Fruit fly (Drosophila melanogaster) whole organism, prepupa: ENCODE measurements around the gene Mocs2B.

Source experiments
- Blimp-1 ChIP-seq: fragments of 200-800 bp; sonication (Bioruptor generic); optimal IDR thresholded peaks from 3 replicates; lab custom pipeline; 2017; ENCODE audit warnings: missing biosample characterization, missing genetic modification characterization, mild to moderate bottlenecking, moderate library complexity, missing genetic modification reagents
- CG10631 ChIP-seq: fragments of 200-800 bp; sonication (Bioruptor generic); optimal IDR thresholded peaks from 2 replicates; lab custom pipeline; 2016; ENCODE audit warnings: missing biosample characterization, missing genetic modification characterization
- CG10669 ChIP-seq: fragments of 200-800 bp; sonication (Bioruptor generic); optimal IDR thresholded peaks from 3 replicates; lab custom pipeline; 2018; ENCODE audit warnings: missing biosample characterization, mild to moderate bottlenecking, missing genetic modification characterization, moderate library complexity
- CG11294 ChIP-seq: fragments of 200-800 bp; sonication (Bioruptor generic); IDR thresholded peaks from 2 replicates; pipeline ENCODE4 v1.3.6; 2022; ENCODE audit warnings: missing biosample characterization, missing genetic modification characterization
- CG11762 ChIP-seq: fragments of 200-800 bp; sonication (Bioruptor generic); optimal IDR thresholded peaks from 3 replicates; lab custom pipeline; 2016; ENCODE audit warnings: missing biosample characterization, missing genetic modification characterization; ENCODE audit not compliant: insufficient read depth
- CG11902 ChIP-seq: fragments of 200-800 bp; sonication (Bioruptor generic); optimal IDR thresholded peaks from 3 replicates; lab custom pipeline; 2016; ENCODE audit warnings: missing biosample characterization, missing genetic modification characterization
- CG16779 ChIP-seq: fragments of 200-800 bp; sonication (Bioruptor generic); optimal IDR thresholded peaks from 3 replicates; lab custom pipeline; 2017; ENCODE audit warnings: missing biosample characterization, mild to moderate bottlenecking, missing genetic modification characterization
- CG34406 ChIP-seq: fragments of 200-800 bp; sonication (Bioruptor generic); optimal IDR thresholded peaks from 3 replicates; lab custom pipeline; 2016; ENCODE audit warnings: missing biosample characterization, missing genetic modification characterization
- CG3919 ChIP-seq: fragments of 200-800 bp; sonication (Bioruptor generic); optimal IDR thresholded peaks from 3 replicates; lab custom pipeline; 2016; ENCODE audit warnings: missing biosample characterization, missing genetic modification characterization
- CG6276 ChIP-seq: fragments of 200-800 bp; sonication (Bioruptor generic); optimal IDR thresholded peaks from 2 replicates; lab custom pipeline; 2017; ENCODE audit warnings: missing biosample characterization, mild to moderate bottlenecking, missing genetic modification characterization
- CG6808 ChIP-seq: fragments of 200-800 bp; sonication (Bioruptor generic); optimal IDR thresholded peaks from 3 replicates; lab custom pipeline; 2017; ENCODE audit warnings: missing biosample characterization, missing genetic modification characterization, mild to moderate bottlenecking, moderate library complexity, missing genetic modification reagents
- CG6854 ChIP-seq: fragments of 200-800 bp; sonication (Bioruptor generic); optimal IDR thresholded peaks from 2 replicates; lab custom pipeline; 2017; ENCODE audit warnings: missing biosample characterization, mild to moderate bottlenecking, missing genetic modification characterization
- CG7368 ChIP-seq: fragments of 200-800 bp; sonication (Bioruptor generic); optimal IDR thresholded peaks from 3 replicates; lab custom pipeline; 2016; ENCODE audit warnings: missing biosample characterization, missing genetic modification characterization
- CG8119 ChIP-seq: fragments of 200-800 bp; sonication (Bioruptor generic); IDR thresholded peaks from 3 replicates; pipeline ENCODE4 v1.3.6; 2022; ENCODE audit warnings: missing biosample characterization, missing genetic modification characterization
- CG8632 ChIP-seq: fragments of 200-800 bp; sonication (Bioruptor generic); optimal IDR thresholded peaks from 3 replicates; lab custom pipeline; 2016; ENCODE audit warnings: missing biosample characterization, missing genetic modification characterization
- Eip75B ChIP-seq: fragments of 200-800 bp; sonication (Bioruptor generic); optimal IDR thresholded peaks from 3 replicates; lab custom pipeline; 2016; ENCODE audit warnings: missing biosample characterization, missing genetic modification characterization
- Eip78C ChIP-seq: fragments of 200-800 bp; sonication (Bioruptor generic); peaks from one replicate; lab custom pipeline; 2016; ENCODE audit warnings: missing biosample characterization, missing genetic modification characterization
- Eip93F ChIP-seq: fragments of 200-800 bp; sonication (Bioruptor generic); optimal IDR thresholded peaks from 2 replicates; lab custom pipeline; 2016; ENCODE audit warnings: missing biosample characterization, mild to moderate bottlenecking, missing genetic modification characterization
- Ets96B ChIP-seq: fragments of 200-800 bp; optimal IDR thresholded peaks from 2 replicates; lab custom pipeline; 2019; ENCODE audit warnings: missing biosample characterization, mild to moderate bottlenecking, missing genetic modification characterization, moderate library complexity
- Gug ChIP-seq: fragments of 200-800 bp; sonication (Bioruptor generic); IDR thresholded peaks from 2 replicates; pipeline ENCODE4 v1.3.6; 2022; ENCODE audit warnings: missing biosample characterization, missing genetic modification characterization
- Hr38 ChIP-seq: sonication (Bioruptor generic); optimal IDR thresholded peaks from 2 replicates; lab custom pipeline; 2016; ENCODE audit warnings: missing biosample characterization, missing genetic modification characterization
- Met ChIP-seq: fragments of 200-800 bp; sonication (Bioruptor generic); optimal IDR thresholded peaks from 3 replicates; lab custom pipeline; 2016; ENCODE audit warnings: missing biosample characterization, missing genetic modification characterization
- OdsH ChIP-seq: fragments of 200-800 bp; sonication (Bioruptor generic); optimal IDR thresholded peaks from 3 replicates; lab custom pipeline; 2016; ENCODE audit warnings: missing biosample characterization, missing genetic modification characterization
- Smox ChIP-seq: fragments of 200-800 bp; sonication (Bioruptor generic); optimal IDR thresholded peaks from 3 replicates; lab custom pipeline; 2016; ENCODE audit warnings: missing biosample characterization, missing genetic modification characterization
- Sox102F ChIP-seq: fragments of 200-800 bp; sonication (Bioruptor generic); optimal IDR thresholded peaks from 2 replicates; lab custom pipeline; 2016; ENCODE audit warnings: missing biosample characterization, mild to moderate bottlenecking, missing genetic modification characterization
- Sox14 ChIP-seq: fragments of 200-800 bp; sonication (Bioruptor generic); optimal IDR thresholded peaks from 3 replicates; lab custom pipeline; 2016; ENCODE audit warnings: missing biosample characterization, missing genetic modification characterization
- Sox15 ChIP-seq: fragments of 200-800 bp; sonication (Bioruptor generic); optimal IDR thresholded peaks from 3 replicates; lab custom pipeline; 2016; ENCODE audit warnings: missing biosample characterization, missing genetic modification characterization
- achi ChIP-seq: fragments of 200-800 bp; sonication (Bioruptor generic); optimal IDR thresholded peaks from 3 replicates; lab custom pipeline; 2016; ENCODE audit warnings: missing biosample characterization, missing genetic modification characterization
- acj6 ChIP-seq: fragments of 200-800 bp; sonication (Bioruptor generic); optimal IDR thresholded peaks from 3 replicates; lab custom pipeline; 2016; ENCODE audit warnings: missing biosample characterization, missing genetic modification characterization
- cyc ChIP-seq: fragments of 200-800 bp; sonication (Bioruptor generic); optimal IDR thresholded peaks from 3 replicates; lab custom pipeline; 2016; ENCODE audit warnings: missing biosample characterization, missing genetic modification characterization
- dac ChIP-seq: fragments of 200-800 bp; sonication (Bioruptor generic); optimal IDR thresholded peaks from 2 replicates; lab custom pipeline; 2017; ENCODE audit warnings: missing biosample characterization, mild to moderate bottlenecking, missing genetic modification characterization
- dsx ChIP-seq: fragments of 200-800 bp; optimal IDR thresholded peaks from 3 replicates; lab custom pipeline; 2019; ENCODE audit warnings: missing biosample characterization, mild to moderate bottlenecking, missing genetic modification characterization, moderate library complexity; ENCODE audit not compliant: poor library complexity, severe bottlenecking
- esn ChIP-seq: fragments of 200-800 bp; sonication (Bioruptor generic); optimal IDR thresholded peaks from 2 replicates; lab custom pipeline; 2016; ENCODE audit warnings: missing biosample characterization, mild to moderate bottlenecking, missing genetic modification characterization, moderate library complexity
- lz ChIP-seq: fragments of 200-800 bp; sonication (Bioruptor generic); optimal IDR thresholded peaks from 3 replicates; lab custom pipeline; 2016; ENCODE audit warnings: missing biosample characterization, missing genetic modification characterization
- ss ChIP-seq, 2 experiments: fragments of 200-800 bp; sonication (Bioruptor generic); optimal IDR thresholded peaks; 2 replicates in 1 of 2; 3 replicates in 1 of 2; lab custom pipeline; 2017 to 2018; ENCODE audit warnings: mild to moderate bottlenecking in 2 of 2, missing biosample characterization in 2 of 2, missing genetic modification characterization in 2 of 2, moderate library complexity in 1 of 2
- svp ChIP-seq: fragments of 200-800 bp; sonication (Bioruptor generic); peaks from one replicate; lab custom pipeline; 2016; ENCODE audit warnings: missing biosample characterization, missing genetic modification characterization
- topi ChIP-seq: fragments of 200-800 bp; sonication (Bioruptor generic); optimal IDR thresholded peaks from 3 replicates; lab custom pipeline; 2016; ENCODE audit warnings: missing biosample characterization, missing genetic modification characterization

The Mocs2B gene

DNA sequence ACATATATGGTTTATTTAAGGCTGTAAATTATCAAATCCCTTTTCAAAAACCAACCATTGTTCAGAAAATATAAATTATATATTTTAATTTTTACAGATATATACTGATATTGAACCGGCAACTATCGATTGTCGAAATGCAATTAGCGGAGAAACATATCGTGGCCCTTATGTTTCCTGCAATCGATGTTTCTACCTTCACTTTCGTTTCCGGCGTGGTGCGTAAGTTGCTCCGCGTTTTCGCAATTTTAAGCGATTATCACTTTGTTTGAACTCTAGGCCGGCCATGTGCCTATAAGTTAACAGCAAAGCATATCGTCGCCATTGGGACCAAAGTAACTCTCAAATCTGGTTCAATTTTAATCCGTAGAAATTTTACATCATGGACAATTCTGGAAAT lies 3.9 kb downstream of the Mocs2B start, which contains the start of gene vig2:
Gene vig2, plus strand, starts transcription at position 112 of the 400 bp plus-strand sequence.
- TF ChIP-seq Eip78C (GFP tag; lab: Kevin White, UChicago), result peak; percentile 59
- peak; percentile 6 for TF ChIP-seq CG6854 (GFP tag; lab: Kevin White, UChicago)
- peak; percentile 14 for TF ChIP-seq Blimp-1
- TF ChIP-seq esn (GFP tag; lab: Kevin White, UChicago), result peak; percentile 25
- TF ChIP-seq topi (GFP tag; lab: Kevin White, UChicago), result peak; percentile 31
- TF ChIP-seq CG34406, result peak; percentile 8
- TF ChIP-seq acj6 (GFP tag; lab: Kevin White, UChicago), result peak; percentile 10
- peak; percentile 26 for TF ChIP-seq CG10631 (GFP tag; lab: Kevin White, UChicago)
- TF ChIP-seq CG8632 (GFP tag; lab: Kevin White, UChicago), result peak; percentile 7
- peak; percentile 22 for TF ChIP-seq cyc (GFP tag; lab: Kevin White, UChicago)
- TF ChIP-seq CG11902 (GFP tag; lab: Kevin White, UChicago), result peak; percentile 30

DNA sequence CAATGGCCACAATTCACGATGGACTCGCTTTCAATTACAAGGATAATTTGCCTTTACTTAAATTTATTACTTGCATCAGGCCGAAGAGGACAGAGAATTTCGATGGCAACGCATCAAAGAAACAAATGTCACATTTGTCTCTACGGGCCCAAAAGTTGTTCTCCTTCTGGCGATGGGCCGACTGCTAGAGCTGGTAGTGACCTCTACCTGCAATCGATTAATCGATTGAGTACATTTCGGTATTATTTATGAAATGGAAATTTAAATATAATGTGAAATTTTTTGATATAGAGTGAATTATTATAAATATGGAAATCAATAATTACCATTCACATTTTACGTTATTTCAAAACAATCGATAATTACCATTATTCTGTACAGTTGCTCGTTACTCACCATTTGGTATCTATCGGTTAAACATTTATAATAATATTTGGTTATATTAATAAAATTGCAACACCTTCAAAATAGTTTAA lies 4.4 kb downstream of the Mocs2B start, which contains the start of the genes CG31510 and TTLL5:
Gene CG31510, minus strand, starts transcription at position 185 of the 476 bp plus-strand sequence.
Gene TTLL5, minus strand, starts transcription at position 185 of the 476 bp plus-strand sequence.
- TF ChIP-seq CG3919 (GFP tag; lab: Kevin White, UChicago), result no peak
- no peak for TF ChIP-seq dac (GFP tag; lab: Kevin White, UChicago)
- no peak for TF ChIP-seq Sox15
- TF ChIP-seq Gug (GFP tag; lab: Robert Waterston, UW), result no peak
- TF ChIP-seq Smox (GFP tag; lab: Kevin White, UChicago), result no peak
- no peak for TF ChIP-seq cyc (GFP tag; lab: Kevin White, UChicago)
- no peak for TF ChIP-seq Hr38 (GFP tag; lab: Kevin White, UChicago)
- no peak for TF ChIP-seq CG16779
- TF ChIP-seq CG8119 (GFP tag; lab: Robert Waterston, UW), result no peak
- TF ChIP-seq OdsH (GFP tag; lab: Kevin White, UChicago), result no peak
- TF ChIP-seq dsx (GFP tag; lab: Kevin White, UChicago), result no peak
- no peak for TF ChIP-seq svp (GFP tag; lab: Kevin White, UChicago)
- no peak for TF ChIP-seq Sox102F (GFP tag; lab: Kevin White, UChicago)

DNA sequence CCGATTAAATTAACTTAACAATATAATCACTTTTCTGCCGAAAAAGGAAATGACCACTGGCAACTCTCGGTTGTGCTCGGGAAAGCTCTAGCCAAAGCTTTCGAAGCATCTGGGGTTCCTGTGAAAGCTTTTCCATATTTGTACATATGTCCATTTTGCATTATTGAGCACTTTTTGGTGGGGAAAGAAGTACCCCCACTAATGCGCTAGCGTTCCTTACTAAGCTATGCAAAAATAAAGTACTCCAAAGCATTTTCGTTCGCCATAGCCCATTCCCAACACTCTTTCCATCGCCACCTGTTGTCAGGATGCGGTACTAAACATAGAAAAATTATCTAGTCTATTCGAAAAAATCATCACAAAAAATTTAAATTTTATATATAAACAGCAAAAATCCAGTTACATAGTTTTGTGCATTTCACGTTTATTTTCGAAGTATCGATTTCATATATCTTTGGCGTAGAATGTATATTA lies 14.7 kb downstream of the Mocs2B start, which contains the start of gene Nepl16:
Gene Nepl16, minus strand, starts transcription at position 51 of the 474 bp plus-strand sequence.
- TF ChIP-seq CG11762, result no peak
- no peak for TF ChIP-seq Hr38 (GFP tag; lab: Kevin White, UChicago)
- no peak for TF ChIP-seq CG11902 (GFP tag; lab: Kevin White, UChicago)
- no peak for TF ChIP-seq ss (GFP tag; optimal IDR thresholded peaks at IDR 0.05; lab: Kevin White, UChicago)
- no peak for TF ChIP-seq Ets96B (tag; lab: Kevin White, UChicago)
- no peak for TF ChIP-seq CG34406
- TF ChIP-seq CG11294 (GFP tag; lab: Robert Waterston, UW), result no peak
- TF ChIP-seq acj6 (GFP tag; lab: Kevin White, UChicago), result no peak
- no peak for TF ChIP-seq Met (GFP tag; lab: Kevin White, UChicago)
- TF ChIP-seq CG10631 (GFP tag; lab: Kevin White, UChicago), result no peak
- TF ChIP-seq CG6276 (GFP tag; lab: Kevin White, UChicago), result no peak
- TF ChIP-seq, all 60 proteins: peak for 0

dm6 chr3R:25108932-25109331 lies 18.2 kb downstream of the Mocs2B start, which contains the start of gene CG34027:
CG34027 (minus strand) TSS chr3R:25109032.
- TF ChIP-seq Gug (GFP tag; lab: Robert Waterston, UW) (no peak), CG10669 (GFP tag; lab: Kevin White, UChicago) (no peak), svp (GFP tag; lab: Kevin White, UChicago) (no peak), CG11902 (GFP tag; lab: Kevin White, UChicago) (no peak), Eip93F (GFP tag; lab: Kevin White, UChicago) (no peak), lz (GFP tag; lab: Kevin White, UChicago) (no peak), CG6808 (GFP tag; lab: Kevin White, UChicago) (no peak), CG10631 (GFP tag; lab: Kevin White, UChicago) (no peak), dac (GFP tag; lab: Kevin White, UChicago) (no peak), CG7368 (GFP tag; lab: Kevin White, UChicago) (no peak), Smox (GFP tag; lab: Kevin White, UChicago) (no peak), Ets96B (tag; lab: Kevin White, UChicago) (no peak), achi (GFP tag; lab: Kevin White, UChicago) (no peak), CG8632 (GFP tag; lab: Kevin White, UChicago) (no peak), CG8119 (GFP tag; lab: Robert Waterston, UW) (no peak), Sox14 (GFP tag; lab: Kevin White, UChicago) (no peak), Eip75B (no peak), topi (GFP tag; lab: Kevin White, UChicago) (no peak)
